Worm (Caenorhabditis elegans) whole organism, L3 larva: ENCODE results near the gene lelo-4.
A peak's percentile ranks its signal among the peaks of the same experiment; 100 is the strongest.

Experiments
- R02D3.7 ChIP-seq: fragments of 150-350 bp; optimal IDR thresholded peaks from 2 replicates; lab custom pipeline; 2014; ENCODE audit warnings: missing biosample characterization, missing genetic modification characterization
- ZK546.5 ChIP-seq: sonication (generic microtip); optimal IDR thresholded peaks from 2 replicates; lab custom pipeline; 2017; ENCODE audit warnings: missing biosample characterization, missing genetic modification characterization
- ceh-16 ChIP-seq: sonication (generic microtip); optimal IDR thresholded peaks from 2 replicates; lab custom pipeline; 2017; ENCODE audit warnings: missing biosample characterization, missing genetic modification characterization
- ceh-28 ChIP-seq: fragments of 150-350 bp; optimal IDR thresholded peaks from 2 replicates; lab custom pipeline; 2014; ENCODE audit warnings: missing biosample characterization, missing genetic modification reagents, missing genetic modification characterization
- daf-12 ChIP-seq: fragments of 150-350 bp; optimal IDR thresholded peaks from 2 replicates; lab custom pipeline; 2014; ENCODE audit warnings: missing biosample characterization, missing genetic modification reagents, missing genetic modification characterization
- egl-27 ChIP-seq: sonication (generic microtip); optimal IDR thresholded peaks from 4 replicates; lab custom pipeline; 2017; ENCODE audit warnings: missing biosample characterization, missing genetic modification reagents, missing genetic modification characterization
- egl-5 ChIP-seq: fragments of 150-350 bp; optimal IDR thresholded peaks from 2 replicates; lab custom pipeline; 2017; ENCODE audit warnings: missing biosample characterization, missing genetic modification reagents, missing genetic modification characterization, inconsistent platforms
- elt-1 ChIP-seq: fragments of 150-350 bp; optimal IDR thresholded peaks from 2 replicates; lab custom pipeline; 2014; ENCODE audit warnings: missing biosample characterization, missing genetic modification characterization
- elt-2 ChIP-seq: sonication (generic microtip); optimal IDR thresholded peaks from 2 replicates; lab custom pipeline; 2016; ENCODE audit warnings: missing genetic modification reagents, mild to moderate bottlenecking, missing genetic modification characterization, missing compliant biosample characterization
- elt-3 ChIP-seq, 3 experiments: fragments of 150-350 bp in 1 of 3; sonication (generic microtip) in 2 of 3; optimal IDR thresholded peaks; 2 replicates in 2 of 3; 4 replicates in 1 of 3; lab custom pipeline; 2014 to 2017; ENCODE audit warnings: missing biosample characterization in 3 of 3, missing genetic modification characterization in 3 of 3
- eor-1 ChIP-seq, 2 experiments: fragments of 150-350 bp; optimal IDR thresholded peaks; 2 replicates each; lab custom pipeline; 2014 to 2018; ENCODE audit warnings: missing biosample characterization in 2 of 2, missing genetic modification characterization in 2 of 2
- fkh-10 ChIP-seq: sonication (generic microtip); optimal IDR thresholded peaks from 2 replicates; lab custom pipeline; 2017; ENCODE audit warnings: missing biosample characterization, missing genetic modification reagents, missing genetic modification characterization
- fkh-2 ChIP-seq: fragments of 150-350 bp; optimal IDR thresholded peaks from 2 replicates; lab custom pipeline; 2014; ENCODE audit warnings: missing biosample characterization, missing genetic modification reagents, missing genetic modification characterization
- fos-1 ChIP-seq: fragments of 150-350 bp; optimal IDR thresholded peaks from 2 replicates; lab custom pipeline; 2014; ENCODE audit warnings: missing biosample characterization, missing genetic modification characterization
- lin-15B ChIP-seq: fragments of 150-350 bp; optimal IDR thresholded peaks from 2 replicates; lab custom pipeline; 2014; ENCODE audit warnings: missing biosample characterization, missing genetic modification characterization
- lsy-12 ChIP-seq: sonication (generic microtip); optimal IDR thresholded peaks from 2 replicates; lab custom pipeline; 2016; ENCODE audit warnings: mild to moderate bottlenecking, missing genetic modification characterization, missing compliant biosample characterization
- mdl-1 ChIP-seq: fragments of 150-350 bp; optimal IDR thresholded peaks from 2 replicates; lab custom pipeline; 2014; ENCODE audit warnings: missing biosample characterization, missing genetic modification characterization
- nfya-1 ChIP-seq: sonication (generic microtip); optimal IDR thresholded peaks from 2 replicates; lab custom pipeline; 2017; ENCODE audit warnings: missing genetic modification characterization, mild to moderate bottlenecking, missing compliant biosample characterization, antibody characterized with exemption, moderate library complexity; ENCODE audit not compliant: insufficient read depth
- nhr-11 ChIP-seq: fragments of 150-350 bp; optimal IDR thresholded peaks from 2 replicates; lab custom pipeline; 2014; ENCODE audit warnings: missing biosample characterization, missing genetic modification characterization
- nhr-12 ChIP-seq: fragments of 150-350 bp; optimal IDR thresholded peaks from 2 replicates; lab custom pipeline; 2014; ENCODE audit warnings: missing biosample characterization, missing genetic modification characterization
- nhr-28 ChIP-seq: fragments of 150-350 bp; optimal IDR thresholded peaks from 2 replicates; lab custom pipeline; 2014; ENCODE audit warnings: missing biosample characterization, missing genetic modification characterization
- nhr-77 ChIP-seq: fragments of 150-350 bp; optimal IDR thresholded peaks from 2 replicates; lab custom pipeline; 2014; ENCODE audit warnings: missing biosample characterization, missing genetic modification characterization
- sea-2 ChIP-seq: fragments of 150-350 bp; sonication (generic microtip); optimal IDR thresholded peaks from 4 replicates; lab custom pipeline; 2014; ENCODE audit warnings: missing biosample characterization, missing genetic modification reagents, missing genetic modification characterization
- skn-1 ChIP-seq: fragments of 150-350 bp; optimal IDR thresholded peaks from 2 replicates; lab custom pipeline; 2014; ENCODE audit warnings: missing biosample characterization, missing genetic modification characterization
- snpc-4 ChIP-seq: fragments of 150-350 bp; optimal IDR thresholded peaks from 2 replicates; lab custom pipeline; 2014; ENCODE audit warnings: missing biosample characterization, missing genetic modification characterization
- unc-39 ChIP-seq: sonication (generic microtip); optimal IDR thresholded peaks from 4 replicates; lab custom pipeline; 2017; ENCODE audit warnings: missing biosample characterization, missing genetic modification characterization
- zag-1 ChIP-seq: fragments of 150-350 bp; optimal IDR thresholded peaks from 2 replicates; lab custom pipeline; 2014; ENCODE audit warnings: missing biosample characterization, missing genetic modification characterization
- ztf-11 ChIP-seq: fragments of 150-350 bp; optimal IDR thresholded peaks from 2 replicates; lab custom pipeline; 2014; ENCODE audit warnings: missing biosample characterization, missing genetic modification characterization
- ztf-4 ChIP-seq: fragments of 150-350 bp; optimal IDR thresholded peaks from 2 replicates; lab custom pipeline; 2014; ENCODE audit warnings: missing biosample characterization, missing genetic modification characterization

The lelo-4 gene

DNA sequence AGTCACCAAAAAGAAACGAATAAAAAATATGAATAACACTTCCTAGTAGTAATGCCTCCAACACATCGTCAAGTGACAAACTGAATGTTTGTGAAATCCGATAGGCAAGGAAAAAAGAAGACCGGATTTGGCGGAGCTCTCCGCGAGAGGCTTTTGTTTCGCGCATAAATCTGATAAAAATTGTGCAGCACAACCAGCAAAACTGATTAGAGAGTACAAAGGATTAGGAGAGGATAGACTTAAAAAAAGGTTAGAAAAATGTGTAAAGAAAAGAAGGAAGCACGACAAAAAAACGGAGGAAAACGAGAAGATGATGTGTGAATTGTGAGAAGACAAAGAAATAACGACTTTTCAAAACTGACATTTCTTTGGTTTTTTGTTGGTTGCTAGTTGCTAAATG is 13.0 kb downstream of the lelo-4 start, which contains the start of gene rab-3:
Gene rab-3, minus strand, starts transcription at position 147 of the 400 bp plus-strand sequence.
- peak; percentile 66 for TF ChIP-seq fkh-10
- no peak for TF ChIP-seq fkh-2 (tag; lab: Kevin White, UChicago)
- no peak for TF ChIP-seq snpc-4 (tag; lab: Kevin White, UChicago)

DNA sequence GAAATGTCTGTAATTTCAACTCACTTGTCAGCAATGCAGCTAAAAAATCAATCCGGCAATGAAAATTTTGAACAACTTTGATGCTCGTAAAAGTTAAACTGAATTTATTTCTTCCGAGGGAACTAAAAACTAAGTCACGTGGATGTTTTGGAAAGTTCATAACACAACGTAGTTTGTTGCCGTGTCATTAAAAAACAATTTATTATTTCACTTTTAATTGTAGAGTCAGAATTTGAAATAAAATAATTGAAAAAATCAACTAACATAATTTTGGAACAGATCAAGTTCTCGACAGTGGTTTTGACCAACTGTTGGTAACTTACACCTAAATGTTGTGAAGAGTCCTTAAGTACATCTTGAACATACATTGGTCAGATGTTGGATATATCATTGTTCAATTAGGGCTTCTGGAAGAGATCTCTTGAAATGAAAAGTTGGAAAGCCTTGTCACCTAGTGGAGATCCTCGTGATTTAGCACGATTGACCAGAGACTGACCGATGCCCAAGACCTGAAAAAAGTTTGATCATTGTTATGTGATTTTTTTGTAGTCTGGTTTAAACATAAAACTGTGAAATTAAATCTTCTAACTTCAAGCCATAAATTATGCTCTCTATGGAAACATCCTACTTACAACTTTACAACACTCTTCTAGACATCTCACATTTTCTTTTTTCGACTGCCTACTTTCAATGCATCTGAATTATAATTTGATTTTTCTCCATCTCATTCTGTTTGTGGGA is 15.8 kb downstream of the lelo-4 start, which contains the start of the genes C18A3.7 and C18A3.11:
Gene C18A3.7, minus strand, starts transcription at position 101 of the 741 bp plus-strand sequence.
Gene C18A3.11, plus strand, starts transcription at position 691 of the 741 bp plus-strand sequence.
- TF ChIP-seq nhr-11 (tag; lab: Kevin White, UChicago): no peak
- TF ChIP-seq ztf-4 (tag; lab: Kevin White, UChicago): no peak
- no peak for TF ChIP-seq ZK546.5 (tag; lab: Kevin White, UChicago)
- no peak for TF ChIP-seq egl-27 (tag; lab: Kevin White, UChicago)
- no peak for TF ChIP-seq lin-15B

DNA sequence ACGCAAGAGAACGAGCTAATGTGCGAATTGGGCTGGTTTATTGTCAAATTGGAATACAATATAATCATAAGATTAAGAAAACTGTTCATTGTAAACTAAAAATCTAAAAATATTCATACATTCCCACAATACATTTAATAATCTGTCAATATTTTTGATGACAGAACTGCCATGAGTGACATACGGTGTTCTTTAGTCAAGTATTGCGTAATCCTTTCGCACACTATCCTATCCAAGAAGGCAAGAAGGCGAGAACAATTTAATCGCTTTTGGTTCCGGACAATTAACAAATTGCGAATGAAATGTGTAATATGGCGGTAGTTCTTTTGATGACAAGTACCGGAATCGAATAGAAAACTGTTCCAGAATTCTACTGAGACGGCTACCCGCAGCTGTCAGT is 20.2 kb downstream of the lelo-4 start:
- TF ChIP-seq nhr-77 (tag; lab: Kevin White, UChicago): no peak
- no peak for TF ChIP-seq elt-3 (tag; optimal IDR thresholded peaks at IDR 0.05; lab: Kevin White, UChicago)
- TF ChIP-seq daf-12 (tag; lab: Kevin White, UChicago): no peak
- no peak for TF ChIP-seq zag-1
- TF ChIP-seq fkh-2 (tag; lab: Kevin White, UChicago): no peak
- TF ChIP-seq ceh-28 (tag; lab: Kevin White, UChicago): no peak
- TF ChIP-seq, all 47 proteins: peak for 0

DNA sequence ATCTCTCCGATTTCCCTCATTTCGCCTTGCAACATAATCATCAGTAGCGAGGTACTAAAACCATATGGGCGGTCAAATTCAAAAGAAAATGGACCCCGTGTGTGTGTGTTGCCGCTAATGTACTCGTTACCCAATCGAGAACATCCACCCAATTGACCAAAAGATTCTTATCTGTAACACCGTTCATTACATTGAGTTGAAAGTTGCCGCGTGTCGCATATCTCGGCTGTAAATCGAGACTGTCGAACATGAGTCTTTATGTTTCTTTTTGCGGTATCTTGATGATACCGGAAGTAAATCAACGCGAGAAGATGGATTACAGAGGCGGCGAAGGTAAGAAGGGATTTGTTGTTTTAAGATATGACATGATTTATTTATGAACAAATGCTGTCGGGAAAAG is 21.0 kb downstream of the lelo-4 start:
- no peak for TF ChIP-seq ceh-16 (tag; lab: Kevin White, UChicago)
- peak; percentile 74 for TF ChIP-seq elt-1 (tag; lab: Kevin White, UChicago)

DNA sequence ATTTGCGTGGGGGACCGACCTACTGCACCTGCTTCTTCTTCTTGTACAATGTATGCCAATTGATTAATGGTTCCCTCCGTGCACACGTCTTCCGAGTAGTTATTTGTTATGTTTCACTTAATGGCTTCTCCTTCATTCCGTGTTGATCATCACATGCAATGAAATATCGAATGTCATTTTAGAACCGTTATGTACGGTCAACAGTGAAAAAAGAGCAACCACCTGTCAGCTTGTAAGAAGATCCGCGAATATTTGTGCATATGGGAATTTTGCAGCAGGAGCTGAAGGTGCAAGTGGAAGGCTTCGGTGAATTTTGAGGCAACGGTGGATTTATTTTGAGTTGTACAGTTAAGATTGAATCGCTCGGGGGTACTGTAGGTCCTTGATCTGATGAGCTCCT is 21.9 kb downstream of the lelo-4 start:
- TF ChIP-seq ztf-11 (tag; lab: Kevin White, UChicago) (no peak), snpc-4 (tag; lab: Kevin White, UChicago) (no peak), fos-1 (tag; lab: Kevin White, UChicago) (no peak), zag-1 (no peak), skn-1 (no peak), eor-1 (tag; optimal IDR thresholded peaks at IDR 0.05; lab: Kevin White, UChicago) (no peak), sea-2 (no peak), nhr-12 (no peak), daf-12 (tag; lab: Kevin White, UChicago) (no peak), unc-39 (tag; lab: Kevin White, UChicago) (no peak), mdl-1 (no peak)

DNA sequence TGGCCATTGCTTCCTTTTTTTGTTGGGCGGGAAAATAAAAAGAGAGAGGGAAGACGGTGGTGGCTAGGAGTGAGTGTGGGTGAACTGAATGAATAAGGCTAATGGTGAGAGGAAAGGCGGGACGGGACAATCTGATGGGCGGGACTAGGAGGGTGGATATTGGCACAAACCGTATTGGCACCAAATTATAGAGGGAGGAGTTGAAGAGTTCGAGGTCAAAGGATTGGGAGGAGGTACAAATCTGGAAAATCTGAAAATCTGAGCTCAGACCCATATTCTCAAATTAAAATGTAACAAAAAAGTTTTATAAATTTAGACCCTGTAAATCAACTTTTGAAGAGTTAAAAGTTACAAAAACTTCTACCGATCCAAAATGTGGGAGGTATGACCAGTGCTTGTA is 24.1 kb downstream of the lelo-4 start, which contains the start of gene hlh-14:
Gene hlh-14, minus strand, starts transcription at position 101 of the 400 bp plus-strand sequence.
- TF ChIP-seq nhr-28 (tag; lab: Kevin White, UChicago) (no peak), daf-12 (tag; lab: Kevin White, UChicago) (no peak), nfya-1 (tag; lab: Kevin White, UChicago) (no peak), ceh-16 (tag; lab: Kevin White, UChicago) (no peak), ZK546.5 (tag; lab: Kevin White, UChicago) (no peak), elt-2 (no peak), lsy-12 (tag; lab: Kevin White, UChicago) (no peak)

DNA sequence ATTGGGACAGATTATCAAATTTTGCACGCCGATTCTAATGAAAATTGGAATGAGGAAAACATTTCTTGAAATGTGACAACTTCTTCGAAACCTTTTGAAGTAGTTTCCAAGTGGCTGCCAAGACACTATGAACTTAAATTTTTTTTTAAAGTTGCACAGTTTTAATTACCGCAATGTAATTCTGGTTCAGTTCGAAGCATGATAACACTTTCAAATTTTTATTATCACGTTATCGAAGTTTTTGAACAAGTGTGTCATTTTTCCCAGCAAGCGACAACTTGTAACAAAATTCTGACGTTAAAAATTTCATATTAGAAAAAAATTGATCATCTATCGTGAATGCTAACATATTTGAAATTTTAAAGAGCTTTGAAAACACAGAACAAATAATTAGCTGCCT is 28.0 kb downstream of the lelo-4 start:
- TF ChIP-seq R02D3.7: no peak
- no peak for TF ChIP-seq egl-5
- no peak for TF ChIP-seq zag-1
- no peak for TF ChIP-seq ztf-4 (tag; lab: Kevin White, UChicago)
- peak; percentile 73 for TF ChIP-seq elt-2
